Worm (Caenorhabditis elegans): ENCODE data around the gene srx-28.

- TF ChIP-seq F44E2.7 (GFP tag; IDR thresholded peaks at IDR 0.05) (no peak), ZK337.2 (GFP tag; IDR thresholded peaks at IDR 0.05) (no peak), lin-13 (GFP tag; optimal IDR thresholded peaks at IDR 0.05) (no peak), egl-27 (tag; optimal IDR thresholded peaks at IDR 0.05) (no peak)
Observed at ce11 chrV:2799172-2799869, 42.2 kb upstream of the srx-28 start.
